Worm (Caenorhabditis elegans): ENCODE results near the gene mrps-17.
A peak's percentile ranks its signal among the peaks of the same experiment; 100 is the strongest.

Gene mrps-17

ce11 chrIII:6447521-6447920, 15.9 kb upstream of the mrps-17 start (continued):
- TF ChIP-seq blmp-1 (tag; optimal IDR thresholded peaks at IDR 0.05; ENCODE audit: insufficient read depth) (peak; percentile 48), ztf-4 (tag; optimal IDR thresholded peaks at IDR 0.05) (no peak), nhr-237 (tag; optimal IDR thresholded peaks at IDR 0.05) (no peak)

- TF ChIP-seq R02D3.7 (tag; optimal IDR thresholded peaks at IDR 0.05) (no peak), elt-1 (tag; optimal IDR thresholded peaks at IDR 0.05) (no peak), nhr-21 (tag; optimal IDR thresholded peaks at IDR 0.05) (no peak), F13H6.1 (tag; optimal IDR thresholded peaks at IDR 0.05) (no peak), aly-2 (tag; optimal IDR thresholded peaks at IDR 0.05) (no peak), mdl-1 (tag; optimal IDR thresholded peaks at IDR 0.05) (no peak), sma-9 (GFP tag; optimal IDR thresholded peaks at IDR 0.05) (no peak), sma-9 (tag; optimal IDR thresholded peaks at IDR 0.05) (no peak), nhr-11 (tag; optimal IDR thresholded peaks at IDR 0.05) (no peak), sem-4 (tag; optimal IDR thresholded peaks at IDR 0.05) (no peak), dmd-4 (tag; optimal IDR thresholded peaks at IDR 0.05) (no peak), snpc-4 (tag; optimal IDR thresholded peaks at IDR 0.05) (no peak), lsy-2 (tag; optimal IDR thresholded peaks at IDR 0.05) (no peak), nhr-237 (tag; optimal IDR thresholded peaks at IDR 0.05) (no peak), unc-55 (GFP tag; optimal IDR thresholded peaks at IDR 0.05) (no peak), fos-1 (tag; optimal IDR thresholded peaks at IDR 0.05) (no peak), Y55F3AM.14 (GFP tag; optimal IDR thresholded peaks at IDR 0.05) (no peak), nhr-77 (tag; optimal IDR thresholded peaks at IDR 0.05) (no peak)
These were observed 15.2 kb upstream of the mrps-17 start, which contains the start of gene let-721 for ce11 chrIII:6446807-6447206. Gene let-721 (minus strand): TSS chrIII:6446907.

DNA sequence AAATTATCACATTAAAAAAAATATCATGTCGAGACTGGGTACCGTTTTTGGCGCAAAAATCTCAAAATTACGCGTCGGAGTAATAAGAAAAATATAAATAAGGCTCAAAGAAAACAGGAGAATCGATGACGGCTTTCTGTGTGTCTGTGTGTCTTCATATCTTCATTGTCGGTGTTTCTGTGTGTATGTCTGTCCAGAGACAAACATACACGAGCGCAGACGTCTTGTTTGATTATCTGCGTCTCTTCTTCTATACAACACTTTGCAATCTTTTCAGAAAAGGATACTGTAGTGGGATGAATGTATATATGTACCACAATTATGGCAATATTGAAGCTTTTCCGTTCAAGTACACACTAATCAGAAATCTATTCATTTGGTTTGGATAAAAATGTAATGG, 12.7 kb upstream of the mrps-17 start, which contains the start of gene C05D11.13:
TSS of gene C05D11.13 (minus strand) at position 252 of the 400 bp plus-strand sequence.
- TF ChIP-seq unc-39 (tag; optimal IDR thresholded peaks at IDR 0.05) (no peak), ztf-1 (GFP tag; conservative IDR thresholded peaks at IDR 0.05) (no peak), nhr-129 (tag; optimal IDR thresholded peaks at IDR 0.05) (peak; percentile 59), fos-1 (tag; optimal IDR thresholded peaks at IDR 0.05) (peak; percentile 32), C34F6.9 (tag; optimal IDR thresholded peaks at IDR 0.05) (peak; percentile 68), sma-9 (GFP tag; optimal IDR thresholded peaks at IDR 0.05) (peak; percentile 59), sma-9 (tag; optimal IDR thresholded peaks at IDR 0.05) (no peak), lin-39 (tag; optimal IDR thresholded peaks at IDR 0.05) (no peak), lsy-2 (tag; optimal IDR thresholded peaks at IDR 0.05) (peak in 1 of 2 experiments; percentile 84), skn-1 (tag; optimal IDR thresholded peaks at IDR 0.05) (no peak), crh-2 (tag; optimal IDR thresholded peaks at IDR 0.05) (peak; percentile 65), ztf-4 (tag; optimal IDR thresholded peaks at IDR 0.05) (peak; percentile 16), alr-1 (tag; optimal IDR thresholded peaks at IDR 0.05) (no peak), nhr-11 (tag; optimal IDR thresholded peaks at IDR 0.05) (no peak), sma-3 (GFP tag; optimal IDR thresholded peaks at IDR 0.05) (peak; percentile 47), F13H6.1 (tag; optimal IDR thresholded peaks at IDR 0.05) (peak; percentile 56), dmd-4 (tag; optimal IDR thresholded peaks at IDR 0.05) (no peak), nhr-77 (tag; optimal IDR thresholded peaks at IDR 0.05) (no peak), mab-5 (tag; optimal IDR thresholded peaks at IDR 0.05) (no peak), sem-4 (tag; optimal IDR thresholded peaks at IDR 0.05) (no peak), nhr-237 (tag; optimal IDR thresholded peaks at IDR 0.05) (no peak), nhr-21 (tag; optimal IDR thresholded peaks at IDR 0.05) (peak; percentile 0), unc-55 (GFP tag; optimal IDR thresholded peaks at IDR 0.05) (peak; percentile 51), mdl-1 (tag; optimal IDR thresholded peaks at IDR 0.05) (no peak), nhr-25 (tag; optimal IDR thresholded peaks at IDR 0.05) (peak; percentile 7)

DNA sequence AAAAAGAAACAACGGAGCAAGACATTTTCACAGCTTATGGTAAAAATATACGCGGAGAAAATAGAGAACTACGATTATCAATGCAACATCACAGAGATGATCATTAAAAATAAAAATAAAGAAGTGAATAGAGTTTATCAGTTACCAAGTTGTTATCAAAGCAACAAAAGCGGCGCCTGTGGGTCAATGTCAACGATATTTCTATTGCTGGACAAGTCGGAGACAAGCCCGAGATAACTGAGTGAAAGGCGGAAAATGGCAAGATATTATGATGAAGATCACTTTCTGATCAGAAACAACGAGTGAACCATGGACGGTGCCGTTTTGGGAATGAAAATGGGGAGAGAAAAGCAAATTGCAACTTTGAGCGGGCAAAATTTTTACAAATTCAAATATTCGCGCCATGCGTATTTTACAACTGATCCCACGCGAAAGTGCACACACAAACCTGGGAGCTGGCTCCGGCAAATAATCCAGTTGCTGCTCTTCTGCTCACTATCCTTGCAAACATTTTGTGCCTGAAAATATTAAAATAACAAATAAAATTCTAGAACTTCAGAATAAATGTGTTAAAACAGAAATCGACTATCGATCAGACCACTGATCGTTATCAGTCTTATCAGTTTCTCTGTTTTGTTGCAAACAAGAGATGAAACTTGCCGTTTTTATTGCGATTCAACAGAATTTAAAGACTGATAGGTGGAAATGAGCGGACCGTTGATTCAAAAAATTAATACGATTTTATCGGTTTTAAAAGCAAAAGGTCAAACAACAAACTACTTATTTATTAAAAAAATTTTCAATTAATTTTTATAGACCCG, 10.9 kb upstream of the mrps-17 start, which contains the start of gene mel-32:
TSS of gene mel-32 (minus strand) at position 696 of the 821 bp plus-strand sequence.
- TF ChIP-seq ama-1 (optimal IDR thresholded peaks at IDR 0.05) (peak; percentile 31), sma-3 (GFP tag; optimal IDR thresholded peaks at IDR 0.05) (peak; percentile 2), lsy-2 (tag; optimal IDR thresholded peaks at IDR 0.05) (peak in 1 of 2 experiments; percentile 49), sma-9 (GFP tag; optimal IDR thresholded peaks at IDR 0.05) (peak; percentile 22), sma-9 (tag; optimal IDR thresholded peaks at IDR 0.05) (no peak), crh-2 (tag; optimal IDR thresholded peaks at IDR 0.05) (peak; percentile 16), F13H6.1 (tag; optimal IDR thresholded peaks at IDR 0.05) (no peak), snpc-4 (tag; optimal IDR thresholded peaks at IDR 0.05) (no peak), ztf-1 (GFP tag; conservative IDR thresholded peaks at IDR 0.05) (no peak), blmp-1 (tag; optimal IDR thresholded peaks at IDR 0.05; ENCODE audit: insufficient read depth) (peak; percentile 21), fos-1 (tag; optimal IDR thresholded peaks at IDR 0.05) (peak; percentile 22), unc-55 (GFP tag; optimal IDR thresholded peaks at IDR 0.05) (no peak), elt-3 (tag; optimal IDR thresholded peaks at IDR 0.05) (no peak), nhr-25 (tag; optimal IDR thresholded peaks at IDR 0.05) (no peak)
